Fruit fly (Drosophila melanogaster) whole organism, prepupa: ENCODE data around the gene CG42537.

ENCODE experiments used
- Blimp-1 ChIP-seq: fragments of 200-800 bp; sonication (Bioruptor generic); optimal IDR thresholded peaks from 3 replicates; lab custom pipeline; 2017; ENCODE audit warnings: missing biosample characterization, missing genetic modification characterization, mild to moderate bottlenecking, moderate library complexity, missing genetic modification reagents
- CG10631 ChIP-seq: fragments of 200-800 bp; sonication (Bioruptor generic); optimal IDR thresholded peaks from 2 replicates; lab custom pipeline; 2016; ENCODE audit warnings: missing biosample characterization, missing genetic modification characterization
- CG11294 ChIP-seq: fragments of 200-800 bp; sonication (Bioruptor generic); IDR thresholded peaks from 2 replicates; pipeline ENCODE4 v1.3.6; 2022; ENCODE audit warnings: missing biosample characterization, missing genetic modification characterization
- CG11762 ChIP-seq: fragments of 200-800 bp; sonication (Bioruptor generic); optimal IDR thresholded peaks from 3 replicates; lab custom pipeline; 2016; ENCODE audit warnings: missing biosample characterization, missing genetic modification characterization; ENCODE audit not compliant: insufficient read depth
- CG11902 ChIP-seq: fragments of 200-800 bp; sonication (Bioruptor generic); optimal IDR thresholded peaks from 3 replicates; lab custom pipeline; 2016; ENCODE audit warnings: missing biosample characterization, missing genetic modification characterization
- CG1621 ChIP-seq: fragments of 200-800 bp; sonication (Bioruptor generic); optimal IDR thresholded peaks from 3 replicates; lab custom pipeline; 2018; ENCODE audit warnings: missing biosample characterization, mild to moderate bottlenecking, missing genetic modification characterization
- CG31627 ChIP-seq: fragments of 200-800 bp; sonication (Bioruptor generic); optimal IDR thresholded peaks from 3 replicates; lab custom pipeline; 2016; ENCODE audit warnings: missing biosample characterization, missing genetic modification characterization
- CG32006 ChIP-seq: fragments of 200-800 bp; sonication (Bioruptor generic); optimal IDR thresholded peaks from 3 replicates; lab custom pipeline; 2017; ENCODE audit warnings: missing biosample characterization, mild to moderate bottlenecking, missing genetic modification characterization
- CG34406 ChIP-seq: fragments of 200-800 bp; sonication (Bioruptor generic); optimal IDR thresholded peaks from 3 replicates; lab custom pipeline; 2016; ENCODE audit warnings: missing biosample characterization, missing genetic modification characterization
- CG6163 ChIP-seq: fragments of 200-800 bp; sonication (Bioruptor generic); IDR thresholded peaks from 3 replicates; pipeline ENCODE4 v1.3.6; 2022; ENCODE audit warnings: missing biosample characterization, missing genetic modification characterization
- CG6276 ChIP-seq: fragments of 200-800 bp; sonication (Bioruptor generic); optimal IDR thresholded peaks from 2 replicates; lab custom pipeline; 2017; ENCODE audit warnings: missing biosample characterization, mild to moderate bottlenecking, missing genetic modification characterization
- CG6792 ChIP-seq: fragments of 200-800 bp; sonication (Bioruptor generic); optimal IDR thresholded peaks from 3 replicates; lab custom pipeline; 2016; ENCODE audit warnings: missing biosample characterization, missing genetic modification characterization
- CG6808 ChIP-seq: fragments of 200-800 bp; sonication (Bioruptor generic); optimal IDR thresholded peaks from 3 replicates; lab custom pipeline; 2017; ENCODE audit warnings: missing biosample characterization, missing genetic modification characterization, mild to moderate bottlenecking, moderate library complexity, missing genetic modification reagents
- CG7368 ChIP-seq: fragments of 200-800 bp; sonication (Bioruptor generic); optimal IDR thresholded peaks from 3 replicates; lab custom pipeline; 2016; ENCODE audit warnings: missing biosample characterization, missing genetic modification characterization
- CG8119 ChIP-seq: fragments of 200-800 bp; sonication (Bioruptor generic); IDR thresholded peaks from 3 replicates; pipeline ENCODE4 v1.3.6; 2022; ENCODE audit warnings: missing biosample characterization, missing genetic modification characterization
- CG8319 ChIP-seq: fragments of 200-800 bp; sonication (Bioruptor generic); optimal IDR thresholded peaks from 3 replicates; lab custom pipeline; 2016; ENCODE audit warnings: missing biosample characterization, missing genetic modification characterization
- CG8632 ChIP-seq: fragments of 200-800 bp; sonication (Bioruptor generic); optimal IDR thresholded peaks from 3 replicates; lab custom pipeline; 2016; ENCODE audit warnings: missing biosample characterization, missing genetic modification characterization
- CG9139 ChIP-seq: fragments of 200-800 bp; sonication (Bioruptor generic); optimal IDR thresholded peaks from 3 replicates; lab custom pipeline; 2017; ENCODE audit warnings: missing biosample characterization, mild to moderate bottlenecking, missing genetic modification characterization
- Eip75B ChIP-seq: fragments of 200-800 bp; sonication (Bioruptor generic); optimal IDR thresholded peaks from 3 replicates; lab custom pipeline; 2016; ENCODE audit warnings: missing biosample characterization, missing genetic modification characterization
- Eip78C ChIP-seq: fragments of 200-800 bp; sonication (Bioruptor generic); peaks from one replicate; lab custom pipeline; 2016; ENCODE audit warnings: missing biosample characterization, missing genetic modification characterization
- Eip93F ChIP-seq: fragments of 200-800 bp; sonication (Bioruptor generic); optimal IDR thresholded peaks from 2 replicates; lab custom pipeline; 2016; ENCODE audit warnings: missing biosample characterization, mild to moderate bottlenecking, missing genetic modification characterization
- Ets96B ChIP-seq: fragments of 200-800 bp; optimal IDR thresholded peaks from 2 replicates; lab custom pipeline; 2019; ENCODE audit warnings: missing biosample characterization, mild to moderate bottlenecking, missing genetic modification characterization, moderate library complexity
- Gug ChIP-seq: fragments of 200-800 bp; sonication (Bioruptor generic); IDR thresholded peaks from 2 replicates; pipeline ENCODE4 v1.3.6; 2022; ENCODE audit warnings: missing biosample characterization, missing genetic modification characterization
- Hr38 ChIP-seq: sonication (Bioruptor generic); optimal IDR thresholded peaks from 2 replicates; lab custom pipeline; 2016; ENCODE audit warnings: missing biosample characterization, missing genetic modification characterization
- Hr4 ChIP-seq: fragments of 200-800 bp; sonication (Bioruptor generic); optimal IDR thresholded peaks from 3 replicates; lab custom pipeline; 2016; ENCODE audit warnings: missing biosample characterization, missing genetic modification characterization
- Lpt ChIP-seq: fragments of 200-800 bp; sonication (Bioruptor generic); optimal IDR thresholded peaks from 3 replicates; lab custom pipeline; 2016; ENCODE audit warnings: missing biosample characterization, missing genetic modification characterization
- OdsH ChIP-seq: fragments of 200-800 bp; sonication (Bioruptor generic); optimal IDR thresholded peaks from 3 replicates; lab custom pipeline; 2016; ENCODE audit warnings: missing biosample characterization, missing genetic modification characterization
- Smox ChIP-seq: fragments of 200-800 bp; sonication (Bioruptor generic); optimal IDR thresholded peaks from 3 replicates; lab custom pipeline; 2016; ENCODE audit warnings: missing biosample characterization, missing genetic modification characterization
- Sox102F ChIP-seq: fragments of 200-800 bp; sonication (Bioruptor generic); optimal IDR thresholded peaks from 2 replicates; lab custom pipeline; 2016; ENCODE audit warnings: missing biosample characterization, mild to moderate bottlenecking, missing genetic modification characterization
- Sox14 ChIP-seq: fragments of 200-800 bp; sonication (Bioruptor generic); optimal IDR thresholded peaks from 3 replicates; lab custom pipeline; 2016; ENCODE audit warnings: missing biosample characterization, missing genetic modification characterization
- acj6 ChIP-seq: fragments of 200-800 bp; sonication (Bioruptor generic); optimal IDR thresholded peaks from 3 replicates; lab custom pipeline; 2016; ENCODE audit warnings: missing biosample characterization, missing genetic modification characterization
- cyc ChIP-seq: fragments of 200-800 bp; sonication (Bioruptor generic); optimal IDR thresholded peaks from 3 replicates; lab custom pipeline; 2016; ENCODE audit warnings: missing biosample characterization, missing genetic modification characterization
- dac ChIP-seq: fragments of 200-800 bp; sonication (Bioruptor generic); optimal IDR thresholded peaks from 2 replicates; lab custom pipeline; 2017; ENCODE audit warnings: missing biosample characterization, mild to moderate bottlenecking, missing genetic modification characterization
- dsx ChIP-seq: fragments of 200-800 bp; optimal IDR thresholded peaks from 3 replicates; lab custom pipeline; 2019; ENCODE audit warnings: missing biosample characterization, mild to moderate bottlenecking, missing genetic modification characterization, moderate library complexity; ENCODE audit not compliant: poor library complexity, severe bottlenecking
- eg ChIP-seq: fragments of 200-800 bp; sonication (Bioruptor generic); IDR thresholded peaks from 3 replicates; pipeline ENCODE4 v1.3.6; 2022; ENCODE audit warnings: missing biosample characterization, missing genetic modification characterization
- esn ChIP-seq: fragments of 200-800 bp; sonication (Bioruptor generic); optimal IDR thresholded peaks from 2 replicates; lab custom pipeline; 2016; ENCODE audit warnings: missing biosample characterization, mild to moderate bottlenecking, missing genetic modification characterization, moderate library complexity
- fd59A ChIP-seq: fragments of 200-800 bp; sonication (Bioruptor generic); optimal IDR thresholded peaks from 2 replicates; lab custom pipeline; 2017; ENCODE audit warnings: missing biosample characterization, mild to moderate bottlenecking, missing genetic modification characterization, missing genetic modification reagents
- fkh ChIP-seq: fragments of 200-800 bp; sonication (Bioruptor generic); optimal IDR thresholded peaks from 3 replicates; lab custom pipeline; 2017; ENCODE audit warnings: missing biosample characterization, mild to moderate bottlenecking, missing genetic modification characterization, moderate library complexity
- net ChIP-seq: fragments of 200-800 bp; sonication (Bioruptor generic); optimal IDR thresholded peaks from 3 replicates; lab custom pipeline; 2016; ENCODE audit warnings: missing biosample characterization, missing genetic modification characterization
- pdm3 ChIP-seq: fragments of 200-800 bp; sonication (Bioruptor generic); optimal IDR thresholded peaks from 3 replicates; lab custom pipeline; 2016; ENCODE audit warnings: missing biosample characterization, missing genetic modification characterization
- salr ChIP-seq, 2 experiments: fragments of 200-800 bp; sonication (Bioruptor generic); optimal IDR thresholded peaks; 3 replicates each; lab custom pipeline; 2016 to 2018; ENCODE audit warnings: missing biosample characterization in 2 of 2, missing genetic modification characterization in 2 of 2, mild to moderate bottlenecking in 1 of 2
- spab ChIP-seq: fragments of 200-800 bp; sonication (Bioruptor generic); optimal IDR thresholded peaks from 2 replicates; lab custom pipeline; 2017; ENCODE audit warnings: missing biosample characterization, mild to moderate bottlenecking, missing genetic modification characterization, missing genetic modification reagents
- ss ChIP-seq, 2 experiments: fragments of 200-800 bp; sonication (Bioruptor generic); optimal IDR thresholded peaks; 2 replicates in 1 of 2; 3 replicates in 1 of 2; lab custom pipeline; 2017 to 2018; ENCODE audit warnings: mild to moderate bottlenecking in 2 of 2, missing biosample characterization in 2 of 2, missing genetic modification characterization in 2 of 2, moderate library complexity in 1 of 2
- svp ChIP-seq: fragments of 200-800 bp; sonication (Bioruptor generic); peaks from one replicate; lab custom pipeline; 2016; ENCODE audit warnings: missing biosample characterization, missing genetic modification characterization
- topi ChIP-seq: fragments of 200-800 bp; sonication (Bioruptor generic); optimal IDR thresholded peaks from 3 replicates; lab custom pipeline; 2016; ENCODE audit warnings: missing biosample characterization, missing genetic modification characterization
- vri ChIP-seq: fragments of 200-800 bp; sonication (Bioruptor generic); optimal IDR thresholded peaks from 3 replicates; lab custom pipeline; 2016; ENCODE audit warnings: missing biosample characterization, mild to moderate bottlenecking, missing genetic modification characterization

The CG42537 gene

dm6 chr3R:6423984-6424602 is 46.5 kb downstream of the CG42537 start (continued):
- peak; percentile 97 for TF ChIP-seq CG1621 (tag; lab: Kevin White, UChicago)
- peak; percentile 94 for TF ChIP-seq CG32006 (GFP tag; lab: Kevin White, UChicago)
- peak; percentile 44 for TF ChIP-seq fkh (GFP tag; lab: Kevin White, UChicago)
- TF ChIP-seq CG34406 (GFP tag; lab: Kevin White, UChicago): peak; percentile 97
- peak; percentile 94 for TF ChIP-seq Hr4 (GFP tag; lab: Kevin White, UChicago)
- TF ChIP-seq CG6163: peak; percentile 97
- peak; percentile 92 for TF ChIP-seq eg (GFP tag; lab: Robert Waterston, UW)
- TF ChIP-seq pdm3 (GFP tag; lab: Kevin White, UChicago): peak; percentile 98
- TF ChIP-seq CG11762: peak; percentile 96

DNA sequence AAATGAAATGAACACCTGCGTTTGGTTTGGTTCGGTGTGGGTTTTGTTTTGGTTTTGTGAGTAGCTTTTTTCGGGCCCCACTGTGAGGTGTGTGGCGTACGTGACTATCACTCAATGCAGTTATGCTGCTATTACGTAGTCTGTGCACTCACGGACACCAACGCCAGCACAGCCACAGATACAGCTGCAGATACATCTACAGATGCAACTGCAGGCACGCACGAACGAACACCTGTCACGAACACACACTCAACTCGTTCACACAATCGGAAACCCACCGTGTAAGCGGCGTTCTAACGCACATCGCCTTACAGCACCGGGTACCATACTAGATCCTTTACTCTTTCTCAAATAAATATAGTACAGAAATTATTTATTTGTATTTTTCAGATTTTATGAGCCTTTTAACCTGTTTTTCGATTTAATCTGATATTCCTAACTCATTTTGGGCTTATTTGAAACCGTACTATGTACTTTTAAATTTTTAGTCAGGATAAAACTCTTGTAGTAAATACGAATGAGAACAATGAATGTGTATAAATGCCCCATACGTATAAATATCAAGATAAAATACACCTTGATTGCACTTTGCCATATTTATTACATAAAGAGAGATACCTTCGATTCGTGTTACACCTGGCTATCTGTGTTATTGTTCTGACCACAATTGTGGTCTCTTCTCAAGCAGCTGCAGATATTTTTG is 48.0 kb downstream of the CG42537 start:
- TF ChIP-seq CG8319 (GFP tag; lab: Kevin White, UChicago) (no peak), salr (GFP tag; optimal IDR thresholded peaks at IDR 0.05; lab: Kevin White, UChicago) (peak in 1 of 2 experiments; percentile 74), fd59A (GFP tag; lab: Kevin White, UChicago) (no peak), CG8632 (GFP tag; lab: Kevin White, UChicago) (peak; percentile 25), CG7368 (peak; percentile 14), svp (peak; percentile 64), vri (GFP tag; lab: Kevin White, UChicago) (peak; percentile 46), Sox102F (GFP tag; lab: Kevin White, UChicago) (peak; percentile 56), Sox14 (GFP tag; lab: Kevin White, UChicago) (peak; percentile 71), spab (GFP tag; lab: Kevin White, UChicago) (no peak), CG11294 (GFP tag; lab: Robert Waterston, UW) (no peak; the same call in 1 of the 2 replicates), eg (GFP tag; lab: Robert Waterston, UW) (no peak), esn (GFP tag; lab: Kevin White, UChicago) (peak; percentile 68), ss (GFP tag; optimal IDR thresholded peaks at IDR 0.05; lab: Kevin White, UChicago) (peak in 1 of 2 experiments; percentile 29), CG31627 (GFP tag; lab: Kevin White, UChicago) (peak; percentile 54), Ets96B (peak; percentile 39), dsx (GFP tag; lab: Kevin White, UChicago) (no peak), Eip78C (GFP tag; lab: Kevin White, UChicago) (peak; percentile 82), pdm3 (GFP tag; lab: Kevin White, UChicago) (peak; percentile 37), Gug (GFP tag; lab: Robert Waterston, UW) (0 out of 2 replicates have a peak, but pooled peaks have one; percentile 38), acj6 (GFP tag; lab: Kevin White, UChicago) (peak; percentile 31), CG6808 (GFP tag; lab: Kevin White, UChicago) (peak; percentile 18), CG1621 (tag; lab: Kevin White, UChicago) (no peak), CG6792 (peak; percentile 38), CG34406 (GFP tag; lab: Kevin White, UChicago) (no peak), Eip93F (no peak), Lpt (peak; percentile 57), CG10631 (GFP tag; lab: Kevin White, UChicago) (peak; percentile 54), CG9139 (GFP tag; lab: Kevin White, UChicago) (no peak), CG32006 (GFP tag; lab: Kevin White, UChicago) (peak; percentile 75), Eip75B (GFP tag; lab: Kevin White, UChicago) (peak; percentile 24), cyc (peak; percentile 49), dac (no peak), fkh (GFP tag; lab: Kevin White, UChicago) (no peak), net (GFP tag; lab: Kevin White, UChicago) (peak; percentile 37), CG11902 (no peak), CG11762 (peak; percentile 40), topi (GFP tag; lab: Kevin White, UChicago) (peak; percentile 63), Hr4 (GFP tag; lab: Kevin White, UChicago) (peak; percentile 52), OdsH (GFP tag; lab: Kevin White, UChicago) (peak; percentile 51), Hr38 (GFP tag; lab: Kevin White, UChicago) (no peak), CG8119 (GFP tag; lab: Robert Waterston, UW) (peak; percentile 51), Smox (GFP tag; lab: Kevin White, UChicago) (peak; percentile 54), Blimp-1 (GFP tag; lab: Kevin White, UChicago) (no peak), CG6276 (GFP tag; lab: Kevin White, UChicago) (peak; percentile 55)
